Worm (Caenorhabditis elegans) whole organism, L1 larva: ENCODE measurements around the gene F54E2.1.

Experiments
- lin-13 ChIP-seq: fragments of 150-350 bp; optimal IDR thresholded peaks from 2 replicates; lab custom pipeline; 2014; ENCODE audit warnings: missing biosample characterization, missing genetic modification reagents, missing genetic modification characterization
- nhr-11 ChIP-seq: fragments of 150-350 bp; optimal IDR thresholded peaks from 2 replicates; lab custom pipeline; 2014; ENCODE audit warnings: missing biosample characterization, missing genetic modification characterization
- nhr-77 ChIP-seq: fragments of 150-350 bp; optimal IDR thresholded peaks from 2 replicates; lab custom pipeline; 2014; ENCODE audit warnings: missing biosample characterization, missing genetic modification characterization
- ztf-11 ChIP-seq, 2 experiments: sonication (generic microtip); optimal IDR thresholded peaks; 2 replicates each; lab custom pipeline; 2016 to 2017; ENCODE audit warnings: missing genetic modification characterization in 2 of 2, missing biosample characterization in 1 of 2, missing compliant biosample characterization in 1 of 2

DNA sequence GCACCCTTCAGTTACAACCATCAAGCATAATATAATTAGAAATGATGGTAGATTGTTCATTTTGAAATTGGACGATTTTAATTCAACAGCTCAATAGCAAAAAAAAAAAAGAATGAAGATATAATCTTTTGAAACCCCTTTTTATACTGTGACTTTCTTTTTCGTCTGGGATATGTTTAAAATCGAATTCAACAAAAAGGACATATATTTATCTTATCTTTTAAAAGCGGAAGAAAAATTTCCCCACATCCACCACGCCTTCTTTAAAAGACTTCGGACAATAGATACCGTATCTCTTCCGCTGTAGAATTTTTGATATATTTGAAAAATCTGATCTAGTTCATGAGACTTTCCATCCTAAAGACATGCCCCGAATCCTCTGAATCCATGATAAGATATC is 29.4 kb upstream of the F54E2.1 start, which contains the start of gene R05D8.11:
- no peak for TF ChIP-seq nhr-11 (tag; lab: Kevin White, UChicago)
- no peak for TF ChIP-seq ztf-11 (tag; optimal IDR thresholded peaks at IDR 0.05; lab: Kevin White, UChicago)
- no peak for TF ChIP-seq lin-13 (GFP tag; lab: Kevin White, UChicago)
- no peak for TF ChIP-seq nhr-77 (tag; lab: Kevin White, UChicago)
